Fruit fly (Drosophila melanogaster) whole organism, embryonic: ENCODE data around the gene yellow-g.

Experiments used
- Hr39 ChIP-seq: fragments of >200 bp; optimal IDR thresholded peaks from 2 replicates; lab custom pipeline; 2017
- danr ChIP-seq: fragments of 200-800 bp; sonication (Bioruptor generic); IDR thresholded peaks from 2 replicates; pipeline ENCODE4 v1.3.6; 2022; ENCODE audit warnings: missing biosample characterization, missing genetic modification characterization
- jing ChIP-seq: fragments of 200-800 bp; sonication (Bioruptor generic); optimal IDR thresholded peaks from 2 replicates; lab custom pipeline; 2018; ENCODE audit warnings: missing biosample characterization, mild to moderate bottlenecking, missing genetic modification characterization
- nau ChIP-seq: fragments of 200-800 bp; sonication (Bioruptor generic); optimal IDR thresholded peaks from 3 replicates; lab custom pipeline; 2017; ENCODE audit warnings: missing biosample characterization, mild to moderate bottlenecking, missing genetic modification characterization, missing genetic modification reagents

DNA sequence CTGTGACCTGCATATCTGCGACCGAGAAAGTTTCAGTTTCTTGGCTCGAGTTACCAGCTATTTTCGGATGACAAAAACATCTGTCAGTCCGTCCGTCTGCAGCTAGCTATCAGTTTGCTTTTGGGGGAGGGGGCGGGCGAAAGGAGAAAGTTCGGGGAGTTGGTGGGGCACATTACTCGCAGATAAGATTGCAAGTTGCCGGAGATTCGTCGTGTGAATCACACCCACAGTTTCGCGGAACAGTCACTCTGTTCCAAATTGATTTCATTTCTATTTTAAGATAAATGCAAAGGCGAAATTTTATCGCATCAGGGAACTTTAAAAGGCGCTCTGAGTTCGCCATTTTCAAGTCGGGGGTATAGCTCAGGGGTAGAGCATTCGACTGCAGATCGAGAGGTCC lies 823 bp upstream of the yellow-g start:
- TF ChIP-seq Hr39 (lab: Kevin White, UChicago) (no peak), nau (GFP tag; lab: Kevin White, UChicago) (no peak), jing (GFP tag; lab: Kevin White, UChicago) (no peak), danr (no peak)
